Fruit fly (Drosophila melanogaster): ENCODE results near the gene fusl.

DNA sequence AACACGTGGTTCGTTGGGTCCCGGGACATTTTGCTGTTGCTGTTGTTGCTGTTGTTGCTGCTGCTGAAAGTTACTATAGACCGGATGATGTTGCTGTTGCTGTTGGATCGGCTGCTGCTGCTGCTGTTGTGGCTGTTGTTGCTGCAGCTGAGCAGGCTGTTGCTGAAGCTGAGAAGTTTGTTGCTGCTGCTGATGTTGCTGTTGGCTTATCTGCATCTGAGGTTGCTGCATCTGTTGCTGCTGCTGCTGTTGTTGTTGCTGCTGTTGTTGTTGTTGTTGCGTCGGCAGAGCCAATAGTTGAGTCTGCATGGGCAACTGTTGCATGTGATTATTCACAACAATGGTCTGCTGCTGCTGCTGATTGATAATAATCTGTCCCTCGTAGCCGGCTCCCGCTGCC lies 16.9 kb downstream of the fusl start:
- TF ChIP-seq CG8478 (optimal IDR thresholded peaks at IDR 0.05) (no peak), CTCF (optimal IDR thresholded peaks at IDR 0.05) (no peak)
